Worm (Caenorhabditis elegans) whole organism, late embryonic: ENCODE measurements around the gene lipl-6.

Source experiments
- K02D7.2 ChIP-seq: sonication (generic microtip); optimal IDR thresholded peaks from 2 replicates; lab custom pipeline; 2017; ENCODE audit warnings: mild to moderate bottlenecking, missing genetic modification characterization, missing compliant biosample characterization
- K09A11.1 ChIP-seq: sonication (generic microtip); optimal IDR thresholded peaks from 2 replicates; lab custom pipeline; 2017; ENCODE audit warnings: antibody characterized with exemption, mild to moderate bottlenecking, missing genetic modification characterization, missing compliant biosample characterization; ENCODE audit not compliant: insufficient read depth
- ama-1 ChIP-seq: fragments of 150-350 bp; optimal IDR thresholded peaks from 2 replicates; lab custom pipeline; 2014
- ceh-14 ChIP-seq: sonication (generic microtip); optimal IDR thresholded peaks from 2 replicates; lab custom pipeline; 2016; ENCODE audit warnings: missing genotype, missing genetic modification characterization, missing compliant biosample characterization
- elt-2 ChIP-seq: sonication (generic microtip); optimal IDR thresholded peaks from 2 replicates; lab custom pipeline; 2016; ENCODE audit warnings: missing genetic modification reagents, missing genetic modification characterization, missing compliant biosample characterization
- elt-4 ChIP-seq: sonication (generic microtip); optimal IDR thresholded peaks from 2 replicates; lab custom pipeline; 2016; ENCODE audit warnings: missing genetic modification characterization, missing compliant biosample characterization
- ets-4 ChIP-seq: sonication (generic microtip); optimal IDR thresholded peaks from 2 replicates; lab custom pipeline; 2016; ENCODE audit warnings: missing genetic modification characterization, missing compliant biosample characterization
- nfya-1 ChIP-seq: sonication (generic microtip); optimal IDR thresholded peaks from 2 replicates; lab custom pipeline; 2017; ENCODE audit warnings: missing genetic modification characterization, mild to moderate bottlenecking, missing compliant biosample characterization, antibody characterized with exemption, moderate library complexity
- pqm-1 ChIP-seq: sonication (generic microtip); optimal IDR thresholded peaks from 2 replicates; lab custom pipeline; 2016; ENCODE audit warnings: missing genetic modification characterization, missing compliant biosample characterization

- TF ChIP-seq ets-4 (tag; lab: Kevin White, UChicago) (no peak), pqm-1 (tag; lab: Kevin White, UChicago) (no peak), elt-4 (tag; lab: Kevin White, UChicago) (no peak), K09A11.1 (tag; lab: Kevin White, UChicago) (no peak), nfya-1 (no peak), ceh-14 (no peak), K02D7.2 (no peak), ama-1 (lab: Kevin White, UChicago) (no peak), elt-2 (tag; lab: Kevin White, UChicago) (no peak)
Measured at ce11 chrV:6917280-6917679, 16.8 kb downstream of the lipl-6 start.
